Worm (Caenorhabditis elegans) whole organism, L1 larva: Measurements from ENCODE around the gene R01H2.1.

Experiments
- C04F5.9 ChIP-seq: sonication (generic microtip); optimal IDR thresholded peaks from 2 replicates; lab custom pipeline; 2016; ENCODE audit warnings: missing genetic modification characterization, missing compliant biosample characterization
- C16A3.4 ChIP-seq: fragments of 150-350 bp; optimal IDR thresholded peaks from 2 replicates; lab custom pipeline; 2014; ENCODE audit warnings: missing biosample characterization, missing genetic modification characterization
- C34B4.2 ChIP-seq: sonication (generic microtip); optimal IDR thresholded peaks from 2 replicates; lab custom pipeline; 2017; ENCODE audit warnings: mild to moderate bottlenecking, missing genetic modification characterization, missing compliant biosample characterization
- F16B12.6 ChIP-seq: fragments of 150-350 bp; optimal IDR thresholded peaks from 2 replicates; lab custom pipeline; 2014; ENCODE audit warnings: missing biosample characterization, missing genetic modification characterization
- aha-1 ChIP-seq: fragments of 150-350 bp; optimal IDR thresholded peaks from 2 replicates; lab custom pipeline; 2014; ENCODE audit warnings: missing biosample characterization, missing genetic modification characterization
- blmp-1 ChIP-seq: fragments of 150-350 bp; optimal IDR thresholded peaks from 2 replicates; lab custom pipeline; 2014; ENCODE audit warnings: missing biosample characterization, missing genetic modification characterization
- ceh-8 ChIP-seq: fragments of 200-800 bp; sonication (Bioruptor generic); optimal IDR thresholded peaks from 2 replicates; lab custom pipeline; 2018; ENCODE audit warnings: mild to moderate bottlenecking, missing genetic modification characterization, moderate library complexity, missing compliant biosample characterization
- ceh-90 ChIP-seq: sonication (generic microtip); optimal IDR thresholded peaks from 2 replicates; lab custom pipeline; 2016; ENCODE audit warnings: missing genetic modification characterization, missing compliant biosample characterization
- ces-1 ChIP-seq: fragments of 150-350 bp; optimal IDR thresholded peaks from 2 replicates; lab custom pipeline; 2014; ENCODE audit warnings: missing biosample characterization, missing genetic modification reagents, missing genetic modification characterization
- dpl-1 ChIP-seq, 3 experiments: fragments of 150-350 bp in 2 of 3; sonication (generic microtip) in 1 of 3; optimal IDR thresholded peaks; 2 replicates each; lab custom pipeline; 2014 to 2017; ENCODE audit warnings: missing biosample characterization in 3 of 3, missing genetic modification characterization in 3 of 3, missing genetic modification reagents in 3 of 3
- dsc-1 ChIP-seq: sonication (generic microtip); optimal IDR thresholded peaks from 2 replicates; lab custom pipeline; 2016; ENCODE audit warnings: mild to moderate bottlenecking, missing genetic modification characterization, missing compliant biosample characterization
- efl-1 ChIP-seq, 4 experiments: fragments of 150-350 bp; optimal IDR thresholded peaks in 3 of 4; peaks in 1 of 4; 1 replicate in 1 of 4; 2 replicates in 3 of 4; lab custom pipeline; 2014; ENCODE audit warnings: missing biosample characterization in 2 of 4, missing genetic modification characterization in 2 of 4, missing genetic modification reagents in 2 of 4
- efl-3 ChIP-seq: fragments of 200-800 bp; sonication (Bioruptor generic); optimal IDR thresholded peaks from 2 replicates; lab custom pipeline; 2018; ENCODE audit warnings: mild to moderate bottlenecking, missing genetic modification characterization, missing compliant biosample characterization
- egl-27 ChIP-seq, 2 experiments: fragments of 150-350 bp in 1 of 2; sonication (generic microtip); optimal IDR thresholded peaks; 3 replicates each; lab custom pipeline; 2017 to 2018; ENCODE audit warnings: missing biosample characterization in 2 of 2, missing genetic modification characterization in 2 of 2, missing genetic modification reagents in 2 of 2
- elt-3 ChIP-seq, 6 experiments: fragments of 150-350 bp in 1 of 6; sonication (generic microtip); optimal IDR thresholded peaks; 2 replicates each; lab custom pipeline; 2017 to 2018; ENCODE audit warnings: missing biosample characterization in 6 of 6, missing genetic modification characterization in 6 of 6, inconsistent platforms in 1 of 6
- fkh-8 ChIP-seq: sonication (generic microtip); optimal IDR thresholded peaks from 2 replicates; lab custom pipeline; 2016; ENCODE audit warnings: mild to moderate bottlenecking, missing genetic modification characterization, missing compliant biosample characterization
- irx-1 ChIP-seq: sonication (generic microtip); optimal IDR thresholded peaks from 2 replicates; lab custom pipeline; 2016; ENCODE audit warnings: missing genetic modification characterization, missing compliant biosample characterization
- jun-1 ChIP-seq: fragments of 150-350 bp; optimal IDR thresholded peaks from 2 replicates; lab custom pipeline; 2014; ENCODE audit warnings: missing biosample characterization, missing genetic modification reagents, missing genetic modification characterization
- lin-13 ChIP-seq: fragments of 150-350 bp; optimal IDR thresholded peaks from 2 replicates; lab custom pipeline; 2014; ENCODE audit warnings: missing biosample characterization, missing genetic modification reagents, missing genetic modification characterization
- lin-14 ChIP-seq: fragments of 200-800 bp; sonication (Bioruptor generic); optimal IDR thresholded peaks from 2 replicates; lab custom pipeline; 2018; ENCODE audit warnings: mild to moderate bottlenecking, missing genetic modification characterization, moderate library complexity, missing compliant biosample characterization
- lin-15B ChIP-seq: fragments of 150-350 bp; sonication (generic microtip); optimal IDR thresholded peaks from 3 replicates; lab custom pipeline; 2014; ENCODE audit warnings: missing biosample characterization, missing genetic modification characterization
- lin-35 ChIP-seq, 2 experiments: fragments of 150-350 bp; optimal IDR thresholded peaks; 2 replicates each; lab custom pipeline; 2014; ENCODE audit warnings: missing biosample characterization in 2 of 2, missing genetic modification characterization in 2 of 2, missing genetic modification reagents in 2 of 2
- mab-9 ChIP-seq: fragments of 200-800 bp; sonication (Bioruptor generic); IDR thresholded peaks from 2 replicates; pipeline ENCODE4 v1.3.6; 2022; ENCODE audit warnings: missing genetic modification reagents, missing genetic modification characterization, missing compliant biosample characterization
- mdl-1 ChIP-seq, 2 experiments: fragments of 150-350 bp; optimal IDR thresholded peaks; 2 replicates each; lab custom pipeline; 2014 to 2017; ENCODE audit warnings: missing biosample characterization in 2 of 2, missing genetic modification characterization in 2 of 2, inconsistent platforms in 1 of 2
- mep-1 ChIP-seq: fragments of 150-350 bp; optimal IDR thresholded peaks from 2 replicates; lab custom pipeline; 2014; ENCODE audit warnings: missing biosample characterization, missing genetic modification characterization
- nhr-11 ChIP-seq: fragments of 150-350 bp; optimal IDR thresholded peaks from 2 replicates; lab custom pipeline; 2014; ENCODE audit warnings: missing biosample characterization, missing genetic modification characterization
- nhr-12 ChIP-seq: sonication (generic microtip); optimal IDR thresholded peaks from 2 replicates; lab custom pipeline; 2017; ENCODE audit warnings: missing biosample characterization, missing genetic modification characterization
- nhr-71 ChIP-seq: sonication (generic microtip); optimal IDR thresholded peaks from 2 replicates; lab custom pipeline; 2016; ENCODE audit warnings: mild to moderate bottlenecking, missing genetic modification characterization, moderate library complexity, missing compliant biosample characterization
- nhr-76 ChIP-seq: sonication (generic microtip); optimal IDR thresholded peaks from 2 replicates; lab custom pipeline; 2017; ENCODE audit warnings: missing biosample characterization, missing genetic modification characterization
- nhr-77 ChIP-seq: fragments of 150-350 bp; optimal IDR thresholded peaks from 2 replicates; lab custom pipeline; 2014; ENCODE audit warnings: missing biosample characterization, missing genetic modification characterization
- pag-3 ChIP-seq: sonication (generic microtip); optimal IDR thresholded peaks from 2 replicates; lab custom pipeline; 2017; ENCODE audit warnings: missing genetic modification characterization, mild to moderate bottlenecking, missing compliant biosample characterization, antibody characterized with exemption, borderline replicate concordance; ENCODE audit not compliant: insufficient read depth
- skn-1 ChIP-seq: fragments of 150-350 bp; optimal IDR thresholded peaks from 2 replicates; lab custom pipeline; 2014; ENCODE audit warnings: missing biosample characterization, missing genetic modification characterization
- snpc-4 ChIP-seq: fragments of 150-350 bp; optimal IDR thresholded peaks from 2 replicates; lab custom pipeline; 2014; ENCODE audit warnings: missing biosample characterization, missing genetic modification characterization
- snu-23 ChIP-seq: sonication (generic microtip); optimal IDR thresholded peaks from 2 replicates; lab custom pipeline; 2016; ENCODE audit warnings: missing genetic modification characterization, missing compliant biosample characterization
- tbx-2 ChIP-seq: sonication (generic microtip); optimal IDR thresholded peaks from 2 replicates; lab custom pipeline; 2016; ENCODE audit warnings: missing genetic modification characterization, missing compliant biosample characterization
- unc-130 ChIP-seq: fragments of 150-350 bp; optimal IDR thresholded peaks from 2 replicates; lab custom pipeline; 2017; ENCODE audit warnings: missing biosample characterization, missing genetic modification characterization, inconsistent platforms
- unc-62 ChIP-seq: fragments of 150-350 bp; optimal IDR thresholded peaks from 2 replicates; lab custom pipeline; 2014; ENCODE audit warnings: missing biosample characterization, missing genetic modification reagents, missing genetic modification characterization
- unc-98 ChIP-seq: fragments of 200-800 bp; sonication (Bioruptor generic); IDR thresholded peaks from 2 replicates; pipeline ENCODE4 v1.3.6; 2022; ENCODE audit warnings: missing genetic modification characterization, missing compliant biosample characterization
- vab-15 ChIP-seq: sonication (generic microtip); optimal IDR thresholded peaks from 2 replicates; lab custom pipeline; 2017; ENCODE audit warnings: missing genotype, mild to moderate bottlenecking, missing genetic modification characterization, missing compliant biosample characterization

The R01H2.1 gene

ce11 chrIII:7100001-7100400, 37.3 kb downstream of the R01H2.1 start, which contains the start of gene ZK418.11:
Gene ZK418.11, plus strand, starts transcription at chrIII:7100289.
- peak; percentile 55 for TF ChIP-seq dsc-1 (tag; lab: Kevin White, UChicago)
- no peak for TF ChIP-seq tbx-2 (tag; lab: Kevin White, UChicago)
- no peak for TF ChIP-seq ces-1
- TF ChIP-seq irx-1 (tag; lab: Kevin White, UChicago), result no peak
- TF ChIP-seq lin-14 (GFP tag; lab: Kevin White, UChicago), result no peak
- TF ChIP-seq elt-3 (tag; optimal IDR thresholded peaks at IDR 0.05; lab: Kevin White, UChicago), result no peak
- no peak for TF ChIP-seq pag-3 (tag; lab: Kevin White, UChicago)
- no peak for TF ChIP-seq nhr-76 (tag; lab: Kevin White, UChicago)
- TF ChIP-seq aha-1 (tag; lab: Kevin White, UChicago), result no peak
- TF ChIP-seq nhr-11 (tag; lab: Kevin White, UChicago), result peak; percentile 36
- TF ChIP-seq ceh-90 (tag; lab: Kevin White, UChicago), result no peak
- TF ChIP-seq unc-98 (GFP tag; lab: Robert Waterston, UW), result no peak
- peak; percentile 26 for TF ChIP-seq nhr-71 (tag; lab: Kevin White, UChicago)
- no peak for TF ChIP-seq mdl-1 (tag; optimal IDR thresholded peaks at IDR 0.05; lab: Kevin White, UChicago)
- TF ChIP-seq nhr-77, result no peak
- no peak for TF ChIP-seq mab-9 (GFP tag; lab: Robert Waterston, UW)
- TF ChIP-seq efl-1 (optimal IDR thresholded peaks at IDR 0.05; lab: Kevin White, UChicago), result no peak
- no peak for TF ChIP-seq efl-1 (GFP tag; optimal IDR thresholded peaks at IDR 0.05 in 1 of 2; lab: Kevin White, UChicago)
- no peak for TF ChIP-seq C34B4.2 (tag; lab: Kevin White, UChicago)
- TF ChIP-seq F16B12.6, result no peak
- no peak for TF ChIP-seq lin-13 (GFP tag; lab: Kevin White, UChicago)
- no peak for TF ChIP-seq efl-3 (GFP tag; lab: Kevin White, UChicago)
- peak; percentile 73 for TF ChIP-seq fkh-8 (tag; lab: Kevin White, UChicago)
- TF ChIP-seq egl-27 (tag; optimal IDR thresholded peaks at IDR 0.05; lab: Kevin White, UChicago), result no peak
- TF ChIP-seq lin-35 (GFP tag; optimal IDR thresholded peaks at IDR 0.05; lab: Kevin White, UChicago), result no peak
- TF ChIP-seq dpl-1 (GFP tag; optimal IDR thresholded peaks at IDR 0.05; lab: Kevin White, UChicago), result no peak
- TF ChIP-seq vab-15, result no peak
- no peak for TF ChIP-seq snpc-4
- TF ChIP-seq C16A3.4 (tag; lab: Kevin White, UChicago), result no peak
- no peak for TF ChIP-seq lin-15B
- TF ChIP-seq unc-62 (GFP tag; lab: Kevin White, UChicago), result no peak
- TF ChIP-seq ceh-8 (GFP tag; lab: Kevin White, UChicago), result no peak
- TF ChIP-seq jun-1, result no peak
- no peak for TF ChIP-seq C04F5.9

DNA sequence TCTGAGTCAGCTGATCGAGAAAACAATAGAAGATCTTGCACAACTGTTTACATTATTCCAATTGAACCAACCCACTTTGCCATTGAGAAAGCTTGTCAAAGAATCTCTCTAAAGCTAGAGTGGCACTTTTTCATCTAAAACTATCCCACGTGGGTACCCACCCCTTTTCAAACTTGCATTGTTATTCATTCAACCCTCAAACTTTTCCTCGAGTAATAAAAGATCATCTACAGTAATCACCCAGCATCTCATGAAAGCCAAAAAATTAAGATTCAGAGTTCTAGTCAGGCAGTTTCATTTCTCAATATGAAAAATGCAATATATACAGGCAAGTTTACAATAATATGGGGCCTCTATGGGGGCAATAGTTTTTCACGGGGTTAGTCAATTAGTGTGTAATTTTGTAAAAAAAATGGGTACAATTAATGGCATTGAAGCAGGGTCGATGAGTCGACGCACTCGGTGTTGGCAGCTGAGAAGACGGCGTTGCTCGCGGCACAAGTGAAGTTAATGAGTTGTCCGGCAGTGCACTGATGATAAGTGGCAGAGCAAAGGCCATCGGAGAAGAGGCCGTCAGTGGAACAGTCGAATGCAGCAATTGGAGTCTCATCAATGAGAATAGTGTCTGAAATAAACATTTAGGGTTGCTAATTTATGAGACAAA, 39.3 kb downstream of the R01H2.1 start:
- TF ChIP-seq nhr-12 (tag; lab: Kevin White, UChicago), result no peak
- TF ChIP-seq C34B4.2 (tag; lab: Kevin White, UChicago), result no peak
- no peak for TF ChIP-seq aha-1 (tag; lab: Kevin White, UChicago)
- TF ChIP-seq blmp-1 (tag; lab: Kevin White, UChicago), result no peak
- TF ChIP-seq skn-1 (tag; lab: Kevin White, UChicago), result no peak
- no peak for TF ChIP-seq mep-1
- TF ChIP-seq unc-130 (tag; lab: Kevin White, UChicago), result no peak
- TF ChIP-seq snu-23 (GFP tag; lab: Kevin White, UChicago), result no peak
